Fruit fly (Drosophila melanogaster) whole organism, wandering third instar larva: ENCODE measurements around the gene bys.

ENCODE experiments used
- Abd-B ChIP-seq: fragments of >200 bp; optimal IDR thresholded peaks from 2 replicates; lab custom pipeline; 2017; ENCODE audit warnings: missing biosample characterization, missing genetic modification characterization
- Dfd ChIP-seq: fragments of >200 bp; optimal IDR thresholded peaks from 2 replicates; lab custom pipeline; 2017; ENCODE audit warnings: missing biosample characterization, missing genetic modification characterization
- Hr78 ChIP-seq: fragments of >200 bp; optimal IDR thresholded peaks from 2 replicates; lab custom pipeline; 2017; ENCODE audit warnings: missing biosample characterization, missing genetic modification characterization
- OdsH ChIP-seq: fragments of 200-800 bp; sonication (Bioruptor generic); optimal IDR thresholded peaks from 2 replicates; lab custom pipeline; 2016; ENCODE audit warnings: missing biosample characterization, mild to moderate bottlenecking, missing genetic modification characterization
- br ChIP-seq: fragments of 200-800 bp; sonication (Bioruptor generic); optimal IDR thresholded peaks from 2 replicates; lab custom pipeline; 2016; ENCODE audit warnings: missing biosample characterization, missing genetic modification characterization
- ey ChIP-seq: fragments of 200-800 bp; sonication (Bioruptor generic); optimal IDR thresholded peaks from 2 replicates; lab custom pipeline; 2016; ENCODE audit warnings: missing biosample characterization, missing genetic modification characterization
- pan ChIP-seq: fragments of >200 bp; optimal IDR thresholded peaks from 2 replicates; lab custom pipeline; 2017
- usp ChIP-seq: fragments of >200 bp; optimal IDR thresholded peaks from 2 replicates; lab custom pipeline; 2017; ENCODE audit warnings: missing biosample characterization, missing genetic modification characterization

DNA sequence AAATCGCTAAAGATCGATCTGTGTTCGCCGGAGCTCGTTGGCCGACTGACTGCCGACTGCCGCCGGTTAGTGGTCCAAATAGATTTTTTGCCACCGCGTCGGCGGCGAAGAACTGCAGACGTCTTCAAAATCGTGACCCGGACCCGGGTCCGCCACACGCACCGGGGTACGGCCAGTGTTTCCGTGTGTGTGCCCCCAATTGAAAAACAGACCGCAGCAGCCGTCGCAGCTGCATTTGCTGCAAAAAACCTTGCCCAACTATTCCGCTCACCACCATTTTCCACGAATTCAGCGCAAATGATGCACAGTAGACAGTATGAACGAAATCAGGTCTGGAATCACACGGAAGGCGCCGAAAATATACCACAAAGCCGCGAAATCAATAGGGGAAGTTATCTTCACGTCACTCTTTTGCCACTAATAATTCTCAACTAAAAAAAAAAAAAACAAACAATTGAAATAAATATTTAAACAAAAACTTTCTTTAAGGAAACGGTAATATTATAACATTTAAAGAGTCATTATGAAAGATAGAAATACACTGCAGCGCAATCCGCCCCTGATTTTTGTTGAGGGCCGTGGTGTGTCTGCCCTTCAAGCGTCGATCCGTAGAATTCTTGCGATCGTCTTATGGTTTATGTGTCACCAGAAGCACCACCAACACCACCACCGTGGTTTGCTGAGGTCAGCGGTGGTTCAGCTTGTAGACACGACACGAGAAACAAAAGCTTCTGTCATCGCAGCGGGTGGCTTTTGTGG, 28.3 kb upstream of the bys start, which contains the start of gene dec:
- TF ChIP-seq Abd-B: no peak
- no peak for TF ChIP-seq OdsH (GFP tag; lab: Kevin White, UChicago)
- TF ChIP-seq pan (lab: Kevin White, UChicago): no peak
- no peak for TF ChIP-seq Dfd
- TF ChIP-seq Hr78: no peak
- no peak for TF ChIP-seq usp (GFP tag; lab: Kevin White, UChicago)
- TF ChIP-seq br: no peak
- no peak for TF ChIP-seq ey (GFP tag; lab: Kevin White, UChicago)
